Worm (Caenorhabditis elegans): ENCODE results near the gene bre-2.

ce11 chrIII:13105911-13106310, 33.5 kb downstream of the bre-2 start:
- TF ChIP-seq zag-1 (tag; optimal IDR thresholded peaks at IDR 0.05) (no peak), elt-3 (tag; optimal IDR thresholded peaks at IDR 0.05) (no peak), ZK546.5 (tag; optimal IDR thresholded peaks at IDR 0.05) (no peak), mdl-1 (tag; optimal IDR thresholded peaks at IDR 0.05) (no peak), aly-2 (tag; optimal IDR thresholded peaks at IDR 0.05) (no peak), alr-1 (tag; optimal IDR thresholded peaks at IDR 0.05) (no peak)

Data from whole organism, L2 larva.